Worm (Caenorhabditis elegans) whole organism, midembryonic: ENCODE data around the gene C50D2.7.
A peak's percentile ranks its signal among the peaks of the same experiment; 100 is the strongest.

Experiments
- T22C8.4 ChIP-seq: fragments of 200-800 bp; sonication (Bioruptor generic); IDR thresholded peaks from 2 replicates; pipeline ENCODE4 v1.3.6; 2022; ENCODE audit warnings: missing genetic modification characterization, missing compliant biosample characterization
- cog-1 ChIP-seq: sonication (generic microtip); optimal IDR thresholded peaks from 2 replicates; lab custom pipeline; 2016; ENCODE audit warnings: missing genetic modification characterization, missing compliant biosample characterization
- flt-1 ChIP-seq: fragments of 200-800 bp; sonication (Bioruptor generic); IDR thresholded peaks from 2 replicates; pipeline ENCODE4 v1.3.6; 2022; ENCODE audit warnings: missing genetic modification characterization, missing compliant biosample characterization
- klf-2 ChIP-seq: fragments of 200-800 bp; sonication (Bioruptor generic); conservative IDR thresholded peaks from 2 replicates; pipeline ENCODE4 v1.3.6; 2022; ENCODE audit warnings: missing genetic modification reagents, missing genetic modification characterization, missing compliant biosample characterization
- med-1 ChIP-seq: sonication (generic microtip); optimal IDR thresholded peaks from 2 replicates; lab custom pipeline; 2017; ENCODE audit warnings: missing genetic modification characterization, mild to moderate bottlenecking, missing compliant biosample characterization, antibody characterized with exemption, missing genetic modification reagents; ENCODE audit not compliant: insufficient read depth
- ref-1 ChIP-seq: fragments of 200-800 bp; sonication (Bioruptor generic); conservative IDR thresholded peaks from 2 replicates; pipeline ENCODE4 v1.3.6; 2022; ENCODE audit warnings: missing genetic modification reagents, missing genetic modification characterization, missing compliant biosample characterization
- tab-1 ChIP-seq: fragments of 200-800 bp; sonication (Bioruptor generic); IDR thresholded peaks from 2 replicates; pipeline ENCODE4 v1.3.6; 2022; ENCODE audit warnings: missing genetic modification characterization, missing compliant biosample characterization
- ztf-23 ChIP-seq: fragments of 200-800 bp; sonication (Bioruptor generic); IDR thresholded peaks from 2 replicates; pipeline ENCODE4 v1.3.6; 2022; ENCODE audit warnings: missing genetic modification reagents, missing genetic modification characterization, missing compliant biosample characterization
- ztf-29 ChIP-seq: fragments of 200-800 bp; sonication (Bioruptor generic); IDR thresholded peaks from 2 replicates; pipeline ENCODE4 v1.3.6; 2022; ENCODE audit warnings: missing genetic modification reagents, missing genetic modification characterization, missing compliant biosample characterization

The C50D2.7 gene

DNA sequence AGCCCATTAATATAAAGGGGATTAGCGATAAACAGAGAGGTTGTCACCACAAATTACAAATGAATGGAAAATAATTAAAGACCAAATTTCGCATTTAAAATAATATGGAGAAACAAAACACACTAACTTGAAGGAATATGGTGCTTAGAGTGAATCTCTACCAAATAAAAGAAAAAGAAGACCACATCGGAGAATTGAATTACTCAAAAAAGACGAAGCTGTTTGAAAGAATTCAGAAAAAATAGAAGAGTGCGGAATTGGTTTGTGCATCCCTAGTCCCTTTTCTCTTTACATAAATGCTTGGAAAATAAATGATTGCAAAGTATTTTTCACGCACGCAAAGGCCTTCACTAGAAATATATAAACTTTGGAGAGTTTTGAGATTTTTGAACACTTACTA lies 21.2 kb downstream of the C50D2.7 start:
- TF ChIP-seq T22C8.4 (GFP tag; lab: Robert Waterston, UW), result no peak
- TF ChIP-seq tab-1 (GFP tag; lab: Robert Waterston, UW), result no peak
- no peak for TF ChIP-seq cog-1
- no peak for TF ChIP-seq flt-1 (GFP tag; lab: Robert Waterston, UW)
- TF ChIP-seq med-1 (GFP tag; lab: Kevin White, UChicago), result no peak
- TF ChIP-seq ref-1 (GFP tag; lab: Robert Waterston, UW), result no peak
- no peak for TF ChIP-seq ztf-23
- TF ChIP-seq ztf-29 (GFP tag; lab: Robert Waterston, UW), result no peak
- no peak for TF ChIP-seq klf-2 (GFP tag; lab: Robert Waterston, UW)

DNA sequence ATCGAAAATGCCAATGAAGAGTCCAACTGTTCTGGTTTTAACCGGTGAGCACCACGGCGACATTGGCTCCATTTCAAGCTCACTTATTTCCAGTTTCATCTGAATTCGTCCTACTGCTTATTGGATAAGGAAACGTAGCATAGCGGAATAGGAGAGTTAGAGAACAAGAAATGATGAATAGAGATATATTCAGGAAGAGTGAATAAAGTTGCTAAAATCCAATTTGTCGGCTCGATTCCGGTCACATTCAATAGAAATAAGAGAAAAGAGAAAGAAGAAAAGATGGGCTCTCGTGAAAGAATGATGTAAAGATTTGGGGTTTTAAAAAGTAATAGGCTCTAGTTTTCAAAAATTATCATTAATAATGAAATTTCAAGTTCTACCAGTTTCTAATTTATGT lies 21.7 kb downstream of the C50D2.7 start:
- TF ChIP-seq T22C8.4 (GFP tag; lab: Robert Waterston, UW) (no peak), flt-1 (GFP tag; lab: Robert Waterston, UW) (no peak), ref-1 (GFP tag; lab: Robert Waterston, UW) (no peak), tab-1 (GFP tag; lab: Robert Waterston, UW) (no peak), ztf-29 (GFP tag; lab: Robert Waterston, UW) (no peak), ztf-23 (no peak), med-1 (GFP tag; lab: Kevin White, UChicago) (no peak), klf-2 (GFP tag; lab: Robert Waterston, UW) (no peak), cog-1 (no peak)

DNA sequence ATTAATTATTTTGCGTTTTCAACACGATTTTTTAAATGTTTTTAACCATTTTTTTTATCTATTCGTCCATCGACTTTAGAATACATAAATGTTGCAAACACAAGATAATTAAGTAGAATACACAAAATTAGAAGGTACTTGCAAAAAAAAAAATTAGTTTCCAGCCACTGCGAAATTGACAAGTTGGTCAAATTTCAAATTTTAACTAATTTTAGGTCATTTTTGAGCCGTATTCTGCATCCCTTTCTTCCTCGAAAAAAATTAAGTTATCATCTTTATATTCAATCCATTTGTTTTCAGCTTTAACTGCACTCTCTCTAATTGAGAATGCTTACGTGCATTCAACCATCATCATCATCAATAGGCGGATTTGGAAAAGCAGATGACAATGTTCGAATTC lies 25.7 kb downstream of the C50D2.7 start, which contains the start of gene egl-26:
egl-26 (plus strand) TSS at position 301 of the 400 bp plus-strand sequence.
- TF ChIP-seq flt-1 (GFP tag; lab: Robert Waterston, UW) (no peak), ref-1 (GFP tag; lab: Robert Waterston, UW) (no peak), klf-2 (GFP tag; lab: Robert Waterston, UW) (no peak), tab-1 (GFP tag; lab: Robert Waterston, UW) (no peak), cog-1 (no peak), T22C8.4 (GFP tag; lab: Robert Waterston, UW) (no peak), ztf-29 (GFP tag; lab: Robert Waterston, UW) (no peak)

DNA sequence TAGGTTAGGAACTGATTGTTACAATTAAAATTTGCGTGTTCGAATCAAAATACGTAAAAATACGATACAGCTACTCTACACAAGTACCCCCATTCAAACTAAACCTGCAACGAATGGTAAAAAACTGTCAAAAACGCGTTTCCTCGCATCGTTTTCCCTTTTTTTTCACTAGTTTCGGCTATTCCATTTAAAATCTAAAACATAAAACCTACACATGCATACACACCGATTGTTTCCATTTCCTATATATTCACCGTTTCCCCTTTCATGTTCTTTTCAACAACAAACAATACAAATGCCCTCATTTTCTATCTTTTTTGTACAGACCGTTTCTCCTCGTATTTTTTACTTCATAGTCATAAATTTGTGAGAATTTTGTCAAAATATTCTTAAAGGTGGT lies 26.3 kb downstream of the C50D2.7 start:
- TF ChIP-seq ztf-29 (GFP tag; lab: Robert Waterston, UW) (no peak), med-1 (GFP tag; lab: Kevin White, UChicago) (no peak), flt-1 (GFP tag; lab: Robert Waterston, UW) (no peak), T22C8.4 (GFP tag; lab: Robert Waterston, UW) (no peak), klf-2 (GFP tag; lab: Robert Waterston, UW) (no peak), ztf-23 (no peak), tab-1 (GFP tag; lab: Robert Waterston, UW) (no peak), ref-1 (GFP tag; lab: Robert Waterston, UW) (no peak), cog-1 (no peak)

DNA sequence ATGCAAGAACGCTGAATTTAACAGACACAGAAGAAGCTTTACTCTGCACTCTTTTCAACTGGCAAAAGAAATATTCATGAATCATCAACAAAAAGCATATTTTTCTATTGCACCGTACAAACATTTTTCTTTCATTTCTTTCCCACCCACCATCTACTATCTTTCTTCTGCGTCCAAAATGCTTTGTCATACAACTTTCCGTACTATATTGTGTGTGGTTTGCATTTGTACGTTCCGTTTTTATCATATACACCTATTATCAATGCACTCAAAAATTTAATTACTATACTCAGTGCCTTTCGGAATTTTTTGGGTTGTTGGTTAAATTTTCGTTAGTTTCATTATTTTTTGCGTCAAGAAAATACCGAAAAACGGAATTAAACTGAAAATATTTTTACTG lies 27.4 kb downstream of the C50D2.7 start:
- TF ChIP-seq klf-2 (GFP tag; lab: Robert Waterston, UW), result no peak
- no peak for TF ChIP-seq cog-1

DNA sequence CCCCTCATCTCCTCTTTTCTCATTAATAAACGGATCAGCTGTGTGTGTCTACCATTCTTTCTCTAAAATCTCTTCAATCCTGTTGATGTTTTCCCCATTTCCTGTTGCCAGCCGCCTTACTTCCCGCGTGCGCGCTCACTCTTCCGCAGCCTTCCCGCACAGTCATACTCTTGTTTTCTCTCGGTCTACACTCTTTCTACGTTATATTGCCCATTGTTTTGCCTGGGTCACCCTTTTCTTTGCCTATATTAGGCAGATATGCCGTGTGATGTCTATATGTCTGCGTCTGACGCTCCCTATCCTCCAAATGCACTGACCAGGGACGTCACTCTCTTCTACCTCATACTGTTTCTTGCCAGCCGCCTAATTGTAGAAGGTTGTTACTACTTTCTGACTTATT lies 28.8 kb downstream of the C50D2.7 start:
- TF ChIP-seq cog-1 (peak; percentile 90), flt-1 (GFP tag; lab: Robert Waterston, UW) (peak; percentile 62; the same call in 1 of the 2 replicates), klf-2 (GFP tag; lab: Robert Waterston, UW) (no peak)

DNA sequence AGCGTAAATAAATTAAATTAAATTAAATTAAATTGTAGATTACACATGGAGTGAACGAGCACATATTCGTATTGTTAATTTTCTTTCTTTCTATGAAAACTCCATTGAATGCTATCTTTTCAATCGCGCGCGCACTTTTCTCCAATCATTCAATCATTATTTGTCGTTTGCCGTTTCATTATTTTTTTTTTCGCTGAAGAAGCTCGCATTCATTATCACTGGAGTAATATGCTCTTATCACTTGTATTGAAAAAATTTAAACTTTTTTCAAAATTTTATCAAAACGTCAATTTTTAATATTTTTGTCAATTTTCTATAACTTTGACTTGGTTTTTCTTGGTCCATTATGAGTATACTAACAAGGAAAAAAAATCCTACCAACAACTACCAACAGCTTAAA lies 29.6 kb downstream of the C50D2.7 start:
- no peak for TF ChIP-seq ztf-23
- no peak for TF ChIP-seq cog-1
- no peak for TF ChIP-seq tab-1 (GFP tag; lab: Robert Waterston, UW)
- no peak for TF ChIP-seq ref-1 (GFP tag; lab: Robert Waterston, UW)
- TF ChIP-seq T22C8.4 (GFP tag; lab: Robert Waterston, UW), result no peak

DNA sequence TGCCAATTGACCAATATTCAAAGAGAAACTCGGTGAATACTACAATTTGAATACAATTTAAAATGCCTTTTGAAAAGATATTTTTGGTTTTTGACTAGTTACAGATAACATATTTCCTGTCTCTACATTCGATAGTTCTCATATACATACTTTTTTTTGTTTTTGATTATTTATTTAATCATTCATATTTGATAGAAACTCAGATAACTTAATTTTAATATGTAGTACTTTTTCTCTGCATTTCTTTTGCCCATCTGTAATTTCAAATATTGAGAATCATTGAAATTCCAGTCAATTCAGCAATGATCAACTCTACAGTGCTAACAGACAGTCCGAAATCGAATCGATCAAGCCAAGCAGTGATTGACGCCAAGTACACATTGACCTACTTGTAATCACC lies 34.1 kb downstream of the C50D2.7 start, which contains the start of gene C23H3.2:
C23H3.2 (plus strand) TSS at position 301 of the 400 bp plus-strand sequence.
- TF ChIP-seq ref-1 (GFP tag; lab: Robert Waterston, UW) (no peak), med-1 (GFP tag; lab: Kevin White, UChicago) (no peak), ztf-23 (no peak)

DNA sequence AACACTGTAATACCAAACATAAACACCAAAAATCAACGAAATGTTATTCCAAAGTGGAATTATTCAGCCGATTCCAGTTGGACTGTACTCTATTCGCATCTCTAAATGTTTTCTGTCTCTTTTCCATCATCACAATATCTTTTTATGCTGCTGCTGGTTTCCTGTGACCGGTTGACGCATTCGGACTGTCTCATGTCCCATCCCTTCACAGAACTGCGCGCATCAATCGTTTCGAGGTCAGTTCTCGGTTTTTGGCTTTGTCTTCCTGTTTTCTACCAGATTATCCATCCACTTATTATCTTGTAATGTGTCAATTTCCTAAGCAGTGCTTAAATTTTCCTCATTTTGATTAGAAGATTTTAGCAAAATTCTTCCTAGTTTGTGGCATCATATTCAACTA lies 35.0 kb downstream of the C50D2.7 start:
- no peak for TF ChIP-seq flt-1 (GFP tag; lab: Robert Waterston, UW)
- no peak for TF ChIP-seq klf-2 (GFP tag; lab: Robert Waterston, UW)
- TF ChIP-seq med-1 (GFP tag; lab: Kevin White, UChicago), result no peak
- no peak for TF ChIP-seq T22C8.4 (GFP tag; lab: Robert Waterston, UW)
- no peak for TF ChIP-seq tab-1 (GFP tag; lab: Robert Waterston, UW)
- no peak for TF ChIP-seq ref-1 (GFP tag; lab: Robert Waterston, UW)
- TF ChIP-seq ztf-29 (GFP tag; lab: Robert Waterston, UW), result no peak
- TF ChIP-seq ztf-23, result no peak
- no peak for TF ChIP-seq cog-1

DNA sequence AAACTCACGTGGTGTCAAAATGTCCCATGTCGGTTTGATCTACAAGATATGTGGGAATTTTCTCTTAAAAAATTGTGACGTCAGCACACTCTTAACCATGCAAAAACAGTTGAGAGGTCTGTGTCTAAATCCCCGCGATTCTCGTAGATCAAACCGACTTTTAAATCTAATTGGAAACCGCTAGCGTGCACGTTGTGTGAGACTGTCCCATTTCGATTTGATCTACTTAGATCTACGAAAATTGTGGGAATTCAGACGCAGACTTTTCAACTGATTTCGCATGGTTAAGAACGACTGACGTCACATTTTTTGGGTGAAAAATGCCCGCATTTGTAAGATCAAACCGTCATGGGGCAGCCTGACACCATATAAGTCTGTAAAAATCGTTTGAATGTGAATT lies 37.2 kb downstream of the C50D2.7 start:
- no peak for TF ChIP-seq med-1 (GFP tag; lab: Kevin White, UChicago)

DNA sequence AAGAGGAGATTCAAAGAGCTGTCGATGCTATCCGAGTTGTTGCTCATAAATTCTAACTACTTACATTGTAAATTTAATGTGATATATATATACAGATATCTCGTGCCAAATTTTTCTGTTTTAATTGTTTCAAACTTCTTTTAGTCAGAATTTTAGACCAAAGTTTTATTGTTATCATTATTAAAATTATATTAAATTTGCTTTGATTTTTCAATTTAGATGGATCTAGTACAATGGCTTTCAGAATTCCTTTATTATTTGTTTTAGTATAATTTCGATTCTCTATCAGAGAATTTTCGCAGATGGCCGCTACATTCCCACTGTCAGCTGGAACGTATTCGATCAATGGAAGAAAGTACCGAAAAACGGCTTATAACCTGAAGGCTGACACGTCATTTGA lies 37.7 kb downstream of the C50D2.7 start, which contains the start of gene ascc-1:
ascc-1 (plus strand) TSS at position 301 of the 400 bp plus-strand sequence.
- TF ChIP-seq ztf-29 (GFP tag; lab: Robert Waterston, UW), result no peak
- TF ChIP-seq flt-1 (GFP tag; lab: Robert Waterston, UW), result no peak
- no peak for TF ChIP-seq med-1 (GFP tag; lab: Kevin White, UChicago)
- TF ChIP-seq T22C8.4 (GFP tag; lab: Robert Waterston, UW), result no peak
- no peak for TF ChIP-seq klf-2 (GFP tag; lab: Robert Waterston, UW)
- no peak for TF ChIP-seq tab-1 (GFP tag; lab: Robert Waterston, UW)
- no peak for TF ChIP-seq ref-1 (GFP tag; lab: Robert Waterston, UW)
- TF ChIP-seq cog-1, result no peak
- TF ChIP-seq ztf-23, result no peak
